Worm (Caenorhabditis elegans): ENCODE results near the gene hrde-1.

DNA sequence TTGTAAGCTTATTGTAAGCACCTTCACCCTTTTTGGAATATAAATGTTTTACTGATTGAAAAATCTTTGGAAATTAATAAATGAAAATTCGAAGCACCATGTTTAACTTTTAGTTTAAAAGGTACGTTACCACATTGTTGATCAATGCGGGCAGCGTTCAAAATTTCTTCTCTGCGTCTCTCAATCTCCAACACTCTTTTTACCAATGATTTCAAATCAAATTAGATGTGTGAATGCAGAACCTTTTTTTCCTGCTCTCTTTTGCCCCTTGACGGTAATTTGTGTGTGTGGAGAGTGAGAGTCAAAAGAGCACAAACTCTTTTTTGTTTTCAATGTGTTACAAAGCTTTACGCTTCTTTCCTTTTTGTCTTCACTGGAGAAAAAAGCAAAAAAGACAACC is 52.1 kb downstream of the hrde-1 start:
- TF ChIP-seq unc-62 (GFP tag; optimal IDR thresholded peaks at IDR 0.05 in 1 of 2) (no peak), unc-62 (tag; optimal IDR thresholded peaks at IDR 0.05) (no peak), aly-2 (tag; optimal IDR thresholded peaks at IDR 0.05) (no peak), nhr-76 (tag; optimal IDR thresholded peaks at IDR 0.05) (no peak), ZK546.5 (tag; optimal IDR thresholded peaks at IDR 0.05) (no peak), sdz-12 (GFP tag; optimal IDR thresholded peaks at IDR 0.05) (no peak), lsy-2 (tag; optimal IDR thresholded peaks at IDR 0.05) (no peak), tag-97 (GFP tag; IDR thresholded peaks at IDR 0.05) (no peak), nhr-237 (tag; optimal IDR thresholded peaks at IDR 0.05) (no peak), ceh-28 (tag; optimal IDR thresholded peaks at IDR 0.05) (no peak), F26F4.8 (GFP tag; conservative IDR thresholded peaks at IDR 0.05) (no peak), duxl-1 (tag; optimal IDR thresholded peaks at IDR 0.05; ENCODE audit: poor library complexity) (no peak), ztf-11 (tag; optimal IDR thresholded peaks at IDR 0.05) (no peak), fos-1 (tag; optimal IDR thresholded peaks at IDR 0.05) (no peak), gei-8 (GFP tag; optimal IDR thresholded peaks at IDR 0.05) (no peak)
